Worm (Caenorhabditis elegans) whole organism, L4 larva: ENCODE data around the gene sax-2.

Experiments used
- F49E8.2 ChIP-seq: sonication (generic microtip); optimal IDR thresholded peaks from 2 replicates; lab custom pipeline; 2016; ENCODE audit warnings: missing compliant biosample characterization, mild to moderate bottlenecking, missing genetic modification characterization, borderline replicate concordance
- R02D3.7 ChIP-seq: fragments of 150-350 bp; sonication (generic microtip); optimal IDR thresholded peaks from 3 replicates; lab custom pipeline; 2014; ENCODE audit warnings: missing biosample characterization, missing genetic modification characterization
- Y48G9A.11 ChIP-seq: fragments of 200-800 bp; sonication (Bioruptor generic); IDR thresholded peaks from 2 replicates; pipeline ENCODE4 v1.3.6; 2022; ENCODE audit warnings: missing genetic modification reagents, missing genetic modification characterization, missing compliant biosample characterization
- ama-1 ChIP-seq: fragments of 150-350 bp; optimal IDR thresholded peaks from 2 replicates; lab custom pipeline; 2014; ENCODE audit warnings: inconsistent platforms, mixed read lengths
- daf-16 ChIP-seq, 3 experiments: sonication (generic microtip); optimal IDR thresholded peaks; 2 replicates each; lab custom pipeline; 2016 to 2017; ENCODE audit warnings: missing genetic modification characterization in 3 of 3, missing genetic modification reagents in 3 of 3, mild to moderate bottlenecking in 2 of 3, missing compliant biosample characterization in 2 of 3, missing biosample characterization in 1 of 3, moderate library complexity in 1 of 3
- lim-7 ChIP-seq: fragments of 200-800 bp; sonication (Bioruptor generic); IDR thresholded peaks from 2 replicates; pipeline ENCODE4 v1.3.6; 2022; ENCODE audit warnings: missing genetic modification characterization, missing compliant biosample characterization
- lin-39 ChIP-seq: fragments of 150-350 bp; optimal IDR thresholded peaks from 2 replicates; lab custom pipeline; 2014; ENCODE audit warnings: missing biosample characterization, missing genetic modification reagents, missing genetic modification characterization
- mdl-1 ChIP-seq, 2 experiments: fragments of 150-350 bp in 1 of 2; sonication (generic microtip) in 1 of 2; optimal IDR thresholded peaks; 2 replicates each; lab custom pipeline; 2014 to 2017; ENCODE audit warnings: missing biosample characterization in 2 of 2, missing genetic modification characterization in 2 of 2
- mdt-29 ChIP-seq: fragments of 200-800 bp; sonication (Bioruptor generic); IDR thresholded peaks from 2 replicates; pipeline ENCODE4 v1.3.6; 2022; ENCODE audit warnings: missing genetic modification reagents, missing genetic modification characterization, missing compliant biosample characterization
- mes-2 ChIP-seq: sonication (generic microtip); optimal IDR thresholded peaks from 2 replicates; lab custom pipeline; 2016; ENCODE audit warnings: missing genotype, mild to moderate bottlenecking, missing genetic modification characterization, missing compliant biosample characterization; ENCODE audit not compliant: poor library complexity, severe bottlenecking
- nhr-6 ChIP-seq: fragments of 150-350 bp; optimal IDR thresholded peaks from 2 replicates; lab custom pipeline; 2014; ENCODE audit warnings: missing biosample characterization, missing genetic modification characterization
- unc-130 ChIP-seq: sonication (generic microtip); optimal IDR thresholded peaks from 2 replicates; lab custom pipeline; 2016; ENCODE audit warnings: missing genetic modification reagents, missing genetic modification characterization, missing compliant biosample characterization
- unc-39 ChIP-seq: sonication (generic microtip); optimal IDR thresholded peaks from 2 replicates; lab custom pipeline; 2017; ENCODE audit warnings: missing biosample characterization, missing genetic modification characterization
- ztf-11 ChIP-seq: fragments of 150-350 bp; optimal IDR thresholded peaks from 2 replicates; lab custom pipeline; 2014; ENCODE audit warnings: missing biosample characterization, missing genetic modification characterization

DNA sequence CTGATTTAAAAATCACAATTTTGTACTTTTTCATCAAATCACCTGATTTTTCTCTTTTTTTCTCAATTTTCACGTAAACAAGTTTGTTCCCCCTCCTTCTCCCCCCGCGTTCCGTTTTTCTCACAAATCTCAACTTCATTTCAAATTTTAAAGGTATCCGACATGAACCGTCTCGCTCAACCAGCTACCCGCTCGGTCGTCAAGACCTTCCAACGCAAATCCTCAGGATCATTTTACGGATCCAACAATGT lies 28.0 kb upstream of the sax-2 start, which contains the start of gene cox-6A:
- TF ChIP-seq nhr-6 (tag; lab: Kevin White, UChicago), result no peak
- no peak for TF ChIP-seq F49E8.2
- TF ChIP-seq R02D3.7, result no peak
- no peak for TF ChIP-seq mdl-1 (tag; optimal IDR thresholded peaks at IDR 0.05; lab: Kevin White, UChicago)
- TF ChIP-seq daf-16 (GFP tag; optimal IDR thresholded peaks at IDR 0.05; lab: Kevin White, UChicago), result no peak
- TF ChIP-seq daf-16 (tag; optimal IDR thresholded peaks at IDR 0.05; lab: Kevin White, UChicago), result no peak
- no peak for TF ChIP-seq ama-1
- TF ChIP-seq unc-39 (tag; lab: Kevin White, UChicago), result no peak
- no peak for TF ChIP-seq lim-7
- no peak for TF ChIP-seq Y48G9A.11 (GFP tag; lab: Robert Waterston, UW)
- no peak for TF ChIP-seq mes-2 (tag; lab: Kevin White, UChicago)
- TF ChIP-seq ztf-11 (tag; lab: Kevin White, UChicago), result no peak
- no peak for TF ChIP-seq mdt-29 (GFP tag; lab: Robert Waterston, UW)
- no peak for TF ChIP-seq unc-130 (GFP tag; lab: Kevin White, UChicago)
- no peak for TF ChIP-seq lin-39 (tag; lab: Kevin White, UChicago)
